Worm (Caenorhabditis elegans) whole organism, L4 larva: ENCODE data around the gene F45E1.5.
A peak's percentile ranks its signal among the peaks of the same experiment; 100 is the strongest.

ENCODE experiments used
- D1046.2 ChIP-seq: fragments of 200-800 bp; sonication (Bioruptor generic); IDR thresholded peaks from 2 replicates; pipeline ENCODE4 v1.3.6; 2022; ENCODE audit warnings: missing genetic modification characterization, missing compliant biosample characterization
- F10B5.3 ChIP-seq: sonication (generic microtip); optimal IDR thresholded peaks from 2 replicates; lab custom pipeline; 2016; ENCODE audit warnings: mild to moderate bottlenecking, missing genetic modification characterization, missing compliant biosample characterization
- F44E2.7 ChIP-seq: fragments of 200-800 bp; sonication (Bioruptor generic); IDR thresholded peaks from 2 replicates; pipeline ENCODE4 v2.1.2; 2022; ENCODE audit warnings: missing genetic modification characterization, missing compliant biosample characterization
- T20F7.1 ChIP-seq: fragments of 200-800 bp; sonication (Bioruptor generic); optimal IDR thresholded peaks from 2 replicates; lab custom pipeline; 2018; ENCODE audit warnings: mild to moderate bottlenecking, missing genetic modification characterization, missing compliant biosample characterization
- T26A8.4 ChIP-seq: fragments of 200-800 bp; sonication (Bioruptor generic); IDR thresholded peaks from 2 replicates; pipeline ENCODE4 v1.3.6; 2022; ENCODE audit warnings: missing genetic modification characterization, missing compliant biosample characterization
- Y48G9A.11 ChIP-seq: fragments of 200-800 bp; sonication (Bioruptor generic); IDR thresholded peaks from 2 replicates; pipeline ENCODE4 v1.3.6; 2022; ENCODE audit warnings: missing genetic modification reagents, missing genetic modification characterization, missing compliant biosample characterization
- Y5F2A.4 ChIP-seq: fragments of 200-800 bp; sonication (Bioruptor generic); optimal IDR thresholded peaks from 2 replicates; lab custom pipeline; 2018; ENCODE audit warnings: mild to moderate bottlenecking, missing genetic modification characterization, missing compliant biosample characterization
- aha-1 ChIP-seq: fragments of 150-350 bp; peaks from one replicate; lab custom pipeline; 2014; ENCODE audit warnings: missing biosample characterization, missing genetic modification characterization
- attf-4 ChIP-seq: sonication (generic microtip); optimal IDR thresholded peaks from 3 replicates; lab custom pipeline; 2017; ENCODE audit warnings: missing biosample characterization, missing genetic modification characterization
- ceh-20 ChIP-seq: fragments of 200-800 bp; sonication (Bioruptor generic); IDR thresholded peaks from 2 replicates; pipeline ENCODE4 v1.3.6; 2022; ENCODE audit warnings: missing genetic modification reagents, missing genetic modification characterization, missing compliant biosample characterization
- ceh-28 ChIP-seq: fragments of 150-350 bp; optimal IDR thresholded peaks from 2 replicates; lab custom pipeline; 2014; ENCODE audit warnings: missing biosample characterization, missing genetic modification reagents, missing genetic modification characterization
- ceh-44 ChIP-seq: fragments of 200-800 bp; sonication (Bioruptor generic); IDR thresholded peaks from 2 replicates; pipeline ENCODE4 v1.3.6; 2022; ENCODE audit warnings: missing genetic modification reagents, missing genetic modification characterization, missing compliant biosample characterization
- ceh-82 ChIP-seq: sonication (generic microtip); optimal IDR thresholded peaks from 2 replicates; lab custom pipeline; 2017; ENCODE audit warnings: missing biosample characterization, missing genetic modification characterization
- ces-1 ChIP-seq: fragments of 150-350 bp; sonication (generic microtip); optimal IDR thresholded peaks from 4 replicates; lab custom pipeline; 2014; ENCODE audit warnings: missing biosample characterization, missing genetic modification reagents, missing genetic modification characterization
- cey-2 ChIP-seq: sonication (generic microtip); optimal IDR thresholded peaks from 3 replicates; lab custom pipeline; 2017; ENCODE audit warnings: missing genetic modification characterization, mild to moderate bottlenecking, missing compliant biosample characterization, antibody characterized with exemption, borderline replicate concordance; ENCODE audit not compliant: insufficient read depth
- ctbp-1 ChIP-seq: fragments of 200-800 bp; sonication (Bioruptor generic); IDR thresholded peaks from 2 replicates; pipeline ENCODE4 v1.3.6; 2022; ENCODE audit warnings: missing genetic modification reagents, missing genetic modification characterization, missing compliant biosample characterization
- daf-12 ChIP-seq: fragments of 150-350 bp; optimal IDR thresholded peaks from 2 replicates; lab custom pipeline; 2014; ENCODE audit warnings: missing biosample characterization, missing genetic modification reagents, missing genetic modification characterization
- daf-16 ChIP-seq, 3 experiments: sonication (generic microtip); optimal IDR thresholded peaks; 2 replicates each; lab custom pipeline; 2016 to 2017; ENCODE audit warnings: missing genetic modification characterization in 3 of 3, missing genetic modification reagents in 3 of 3, mild to moderate bottlenecking in 2 of 3, missing compliant biosample characterization in 2 of 3, missing biosample characterization in 1 of 3, moderate library complexity in 1 of 3
- daf-19 ChIP-seq: fragments of 200-800 bp; sonication (Bioruptor generic); conservative IDR thresholded peaks from 2 replicates; pipeline ENCODE4 v1.3.6; 2022; ENCODE audit warnings: missing genetic modification characterization, missing compliant biosample characterization
- daf-8 ChIP-seq: fragments of 200-800 bp; sonication (Bioruptor generic); IDR thresholded peaks from 2 replicates; pipeline ENCODE4 v1.3.6; 2022; ENCODE audit warnings: missing genetic modification characterization, missing compliant biosample characterization
- dmd-8 ChIP-seq: fragments of 200-800 bp; sonication (Bioruptor generic); IDR thresholded peaks from 2 replicates; pipeline ENCODE4 v1.3.6; 2022; ENCODE audit warnings: missing genetic modification characterization, missing compliant biosample characterization
- fos-1 ChIP-seq: fragments of 150-350 bp; optimal IDR thresholded peaks from 2 replicates; lab custom pipeline; 2014; ENCODE audit warnings: missing biosample characterization, missing genetic modification characterization
- gei-8 ChIP-seq: fragments of 200-800 bp; sonication (Bioruptor generic); optimal IDR thresholded peaks from 2 replicates; lab custom pipeline; 2018; ENCODE audit warnings: mild to moderate bottlenecking, missing genetic modification characterization, missing compliant biosample characterization
- hlh-11 ChIP-seq: fragments of 200-800 bp; sonication (Bioruptor generic); optimal IDR thresholded peaks from 2 replicates; lab custom pipeline; 2018; ENCODE audit warnings: mild to moderate bottlenecking, missing genetic modification characterization, missing compliant biosample characterization
- hmg-1.1 ChIP-seq: fragments of 200-800 bp; sonication (Bioruptor generic); IDR thresholded peaks from 2 replicates; pipeline ENCODE4 v1.3.6; 2022; ENCODE audit warnings: missing genetic modification reagents, missing genetic modification characterization, missing compliant biosample characterization
- lin-39 ChIP-seq: fragments of 150-350 bp; optimal IDR thresholded peaks from 2 replicates; lab custom pipeline; 2014; ENCODE audit warnings: missing biosample characterization, missing genetic modification reagents, missing genetic modification characterization
- lsy-2 ChIP-seq, 2 experiments: fragments of 150-350 bp in 1 of 2; sonication (generic microtip) in 1 of 2; optimal IDR thresholded peaks; 2 replicates each; lab custom pipeline; 2014 to 2017; ENCODE audit warnings: missing biosample characterization in 2 of 2, missing genetic modification characterization in 2 of 2
- madf-5 ChIP-seq, 2 experiments: fragments of 200-800 bp; sonication (Bioruptor generic); IDR thresholded peaks; 2 replicates each; pipeline ENCODE4 v1.3.6; 2022; ENCODE audit warnings: missing compliant biosample characterization in 2 of 2, missing genetic modification characterization in 2 of 2
- madf-9 ChIP-seq: fragments of 200-800 bp; sonication (Bioruptor generic); conservative IDR thresholded peaks from 2 replicates; pipeline ENCODE4 v1.3.6; 2022; ENCODE audit warnings: missing genetic modification reagents, missing genetic modification characterization, missing compliant biosample characterization
- mdl-1 ChIP-seq, 2 experiments: fragments of 150-350 bp in 1 of 2; sonication (generic microtip) in 1 of 2; optimal IDR thresholded peaks; 2 replicates each; lab custom pipeline; 2014 to 2017; ENCODE audit warnings: missing biosample characterization in 2 of 2, missing genetic modification characterization in 2 of 2
- mdt-29 ChIP-seq: fragments of 200-800 bp; sonication (Bioruptor generic); IDR thresholded peaks from 2 replicates; pipeline ENCODE4 v1.3.6; 2022; ENCODE audit warnings: missing genetic modification reagents, missing genetic modification characterization, missing compliant biosample characterization
- mep-1 ChIP-seq: fragments of 150-350 bp; sonication (generic microtip); optimal IDR thresholded peaks from 3 replicates; lab custom pipeline; 2014; ENCODE audit warnings: missing biosample characterization, missing genetic modification characterization
- mxl-2 ChIP-seq: fragments of 200-800 bp; sonication (Bioruptor generic); conservative IDR thresholded peaks from 2 replicates; pipeline ENCODE4 v1.3.6; 2022; ENCODE audit warnings: missing genetic modification reagents, missing genetic modification characterization, missing compliant biosample characterization
- nhr-10 ChIP-seq: fragments of 150-350 bp; optimal IDR thresholded peaks from 2 replicates; lab custom pipeline; 2014; ENCODE audit warnings: missing biosample characterization, missing genetic modification characterization
- nhr-11 ChIP-seq: fragments of 150-350 bp; optimal IDR thresholded peaks from 2 replicates; lab custom pipeline; 2014; ENCODE audit warnings: missing biosample characterization, missing genetic modification characterization
- nhr-111 ChIP-seq: fragments of 200-800 bp; sonication (Bioruptor generic); optimal IDR thresholded peaks from 2 replicates; lab custom pipeline; 2018; ENCODE audit warnings: mild to moderate bottlenecking, missing genetic modification characterization, missing compliant biosample characterization
- nhr-42 ChIP-seq: fragments of 200-800 bp; sonication (Bioruptor generic); IDR thresholded peaks from 2 replicates; pipeline ENCODE4 v1.3.6; 2022; ENCODE audit warnings: missing genetic modification characterization, missing compliant biosample characterization
- nhr-48 ChIP-seq: sonication (generic microtip); optimal IDR thresholded peaks from 2 replicates; lab custom pipeline; 2016; ENCODE audit warnings: mild to moderate bottlenecking, missing genetic modification characterization, missing compliant biosample characterization
- nhr-6 ChIP-seq: fragments of 150-350 bp; optimal IDR thresholded peaks from 2 replicates; lab custom pipeline; 2014; ENCODE audit warnings: missing biosample characterization, missing genetic modification characterization
- nhr-76 ChIP-seq: fragments of 150-350 bp; optimal IDR thresholded peaks from 2 replicates; lab custom pipeline; 2014; ENCODE audit warnings: missing biosample characterization, missing genetic modification characterization
- rbr-2 ChIP-seq: sonication (generic microtip); optimal IDR thresholded peaks from 2 replicates; lab custom pipeline; 2016; ENCODE audit warnings: missing genotype, missing genetic modification characterization, missing compliant biosample characterization
- saeg-2 ChIP-seq: fragments of 200-800 bp; sonication (Bioruptor generic); IDR thresholded peaks from 2 replicates; pipeline ENCODE4 v1.3.6; 2022; ENCODE audit warnings: missing genetic modification reagents, missing genetic modification characterization, missing compliant biosample characterization
- set-16 ChIP-seq: fragments of 200-800 bp; sonication (Bioruptor generic); IDR thresholded peaks from 2 replicates; pipeline ENCODE4 v1.3.6; 2022; ENCODE audit warnings: missing genetic modification reagents, missing genetic modification characterization, missing compliant biosample characterization
- skn-1 ChIP-seq: fragments of 150-350 bp; optimal IDR thresholded peaks from 2 replicates; lab custom pipeline; 2014; ENCODE audit warnings: missing biosample characterization, missing genetic modification characterization
- spr-1 ChIP-seq: sonication (generic microtip); optimal IDR thresholded peaks from 2 replicates; lab custom pipeline; 2016; ENCODE audit warnings: mild to moderate bottlenecking, missing genetic modification characterization, missing compliant biosample characterization
- tag-97 ChIP-seq: fragments of 200-800 bp; sonication (Bioruptor generic); IDR thresholded peaks from 2 replicates; pipeline ENCODE4 v1.3.6; 2022; ENCODE audit warnings: missing genetic modification characterization, missing compliant biosample characterization
- tra-1 ChIP-seq: fragments of 200-800 bp; sonication (Bioruptor generic); IDR thresholded peaks from 2 replicates; pipeline ENCODE4 v1.3.6; 2022; ENCODE audit warnings: missing genetic modification reagents, missing genetic modification characterization, missing compliant biosample characterization
- unc-130 ChIP-seq: sonication (generic microtip); optimal IDR thresholded peaks from 2 replicates; lab custom pipeline; 2016; ENCODE audit warnings: missing genetic modification reagents, missing genetic modification characterization, missing compliant biosample characterization
- vab-7 ChIP-seq: fragments of 200-800 bp; sonication (Bioruptor generic); IDR thresholded peaks from 2 replicates; pipeline ENCODE4 v1.3.6; 2022; ENCODE audit warnings: missing genetic modification reagents, missing genetic modification characterization, missing compliant biosample characterization
- zag-1 ChIP-seq: fragments of 150-350 bp; optimal IDR thresholded peaks from 2 replicates; lab custom pipeline; 2014; ENCODE audit warnings: missing biosample characterization, missing genetic modification characterization
- zfp-2 ChIP-seq: sonication (generic microtip); optimal IDR thresholded peaks from 2 replicates; lab custom pipeline; 2016; ENCODE audit warnings: mild to moderate bottlenecking, missing genetic modification characterization, missing compliant biosample characterization
- zip-2 ChIP-seq: fragments of 150-350 bp; optimal IDR thresholded peaks from 2 replicates; lab custom pipeline; 2014; ENCODE audit warnings: missing biosample characterization, missing genetic modification characterization
- ztf-11 ChIP-seq: fragments of 150-350 bp; optimal IDR thresholded peaks from 2 replicates; lab custom pipeline; 2014; ENCODE audit warnings: missing biosample characterization, missing genetic modification characterization

F45E1.5 gene

ce11 chrX:7986892-7987291 is 10.4 kb downstream of the F45E1.5 start (continued):
- TF ChIP-seq cey-2 (tag; lab: Kevin White, UChicago) = no peak
- no peak for TF ChIP-seq ztf-11 (tag; lab: Kevin White, UChicago)
- TF ChIP-seq tra-1 = no peak; the same call in 1 of the 2 replicates
- TF ChIP-seq ceh-82 = no peak
- no peak for TF ChIP-seq unc-130 (GFP tag; lab: Kevin White, UChicago)
- no peak for TF ChIP-seq F10B5.3 (tag; lab: Kevin White, UChicago)
- TF ChIP-seq rbr-2 (tag; lab: Kevin White, UChicago) = no peak
- no peak for TF ChIP-seq hmg-1.1 (GFP tag; lab: Robert Waterston, UW)
- peak; percentile 53 for TF ChIP-seq gei-8 (GFP tag; lab: Kevin White, UChicago)
- no peak for TF ChIP-seq ces-1 (GFP tag; lab: Kevin White, UChicago)
- 0 out of 2 replicates have a peak, but pooled peaks have one; percentile 27 for TF ChIP-seq mdt-29 (GFP tag; lab: Robert Waterston, UW)
- no peak for TF ChIP-seq nhr-11 (tag; lab: Kevin White, UChicago)
- no peak for TF ChIP-seq D1046.2
- no peak for TF ChIP-seq madf-9 (GFP tag; lab: Robert Waterston, UW)
- TF ChIP-seq zfp-2 (tag; lab: Kevin White, UChicago) = no peak
- TF ChIP-seq spr-1 (tag; lab: Kevin White, UChicago) = no peak
- no peak for TF ChIP-seq madf-5 (GFP tag; IDR thresholded peaks at IDR 0.05; lab: Robert Waterston, UW)
- no peak for TF ChIP-seq ceh-20 (GFP tag; lab: Robert Waterston, UW)
- peak in 1 of 2 experiments; percentile 58 for TF ChIP-seq daf-16 (GFP tag; optimal IDR thresholded peaks at IDR 0.05; lab: Kevin White, UChicago)
- peak; percentile 89 for TF ChIP-seq daf-16 (tag; optimal IDR thresholded peaks at IDR 0.05; lab: Kevin White, UChicago)
- no peak for TF ChIP-seq Y5F2A.4 (GFP tag; lab: Kevin White, UChicago)
- no peak for TF ChIP-seq nhr-10 (tag; lab: Kevin White, UChicago)
- no peak for TF ChIP-seq nhr-6 (tag; lab: Kevin White, UChicago)
- no peak for TF ChIP-seq vab-7 (GFP tag; lab: Robert Waterston, UW)
- no peak for TF ChIP-seq daf-12 (tag; lab: Kevin White, UChicago)
- TF ChIP-seq fos-1 = no peak
- peak; percentile 92 for TF ChIP-seq hlh-11 (tag; lab: Kevin White, UChicago)
- TF ChIP-seq lsy-2 (tag; optimal IDR thresholded peaks at IDR 0.05; lab: Kevin White, UChicago) = peak in 1 of 2 experiments; percentile 44
- no peak for TF ChIP-seq ceh-28
- TF ChIP-seq attf-4 (tag; lab: Kevin White, UChicago) = no peak
- peak; percentile 59; the same call in 1 of the 2 replicates for TF ChIP-seq T26A8.4 (GFP tag; lab: Robert Waterston, UW)
- TF ChIP-seq lin-39 (tag; lab: Kevin White, UChicago) = no peak
- no peak for TF ChIP-seq F44E2.7 (GFP tag; lab: Robert Waterston, UW)
- TF ChIP-seq ctbp-1 (GFP tag; lab: Robert Waterston, UW) = no peak
- TF ChIP-seq saeg-2 (GFP tag; lab: Robert Waterston, UW) = peak; percentile 71; the same call in 1 of the 2 replicates
- no peak for TF ChIP-seq zip-2
- no peak for TF ChIP-seq zag-1 (tag; lab: Kevin White, UChicago)
- TF ChIP-seq aha-1 (tag; lab: Kevin White, UChicago) = peak; percentile 90
- no peak for TF ChIP-seq ceh-44
- peak; percentile 83 for TF ChIP-seq nhr-48 (tag; lab: Kevin White, UChicago)
- no peak for TF ChIP-seq nhr-111
- TF ChIP-seq dmd-8 (GFP tag; lab: Robert Waterston, UW) = no peak
- peak; percentile 59 for TF ChIP-seq mep-1 (tag; lab: Kevin White, UChicago)
- TF ChIP-seq set-16 (GFP tag; lab: Robert Waterston, UW) = no peak
- TF ChIP-seq daf-19 (GFP tag; lab: Robert Waterston, UW) = no peak
- no peak for TF ChIP-seq Y48G9A.11 (GFP tag; lab: Robert Waterston, UW)
- TF ChIP-seq mdl-1 (tag; optimal IDR thresholded peaks at IDR 0.05; lab: Kevin White, UChicago) = peak; percentile 63 to 73
- no peak for TF ChIP-seq nhr-76 (tag; lab: Kevin White, UChicago)
- TF ChIP-seq T20F7.1 (GFP tag; lab: Kevin White, UChicago) = no peak
- TF ChIP-seq tag-97 = no peak
- TF ChIP-seq nhr-42 (GFP tag; lab: Robert Waterston, UW) = no peak
- no peak for TF ChIP-seq skn-1
- TF ChIP-seq mxl-2 (GFP tag; lab: Robert Waterston, UW) = peak; percentile 82
- no peak for TF ChIP-seq daf-8 (GFP tag; lab: Robert Waterston, UW)
